Worm (Caenorhabditis elegans): Measurements from ENCODE around the gene nhr-38.

The nhr-38 gene

ce11 chrIV:9672434-9672833 lies 37.6 kb upstream of the nhr-38 start:
- TF ChIP-seq cey-2 (tag; optimal IDR thresholded peaks at IDR 0.05; ENCODE audit: borderline replicate concordance, insufficient read depth) (peak; percentile 53), gei-8 (GFP tag; optimal IDR thresholded peaks at IDR 0.05) (peak; percentile 38), jun-1 (tag; optimal IDR thresholded peaks at IDR 0.05) (no peak), ceh-44 (GFP tag; IDR thresholded peaks at IDR 0.05) (no peak), lin-39 (tag; optimal IDR thresholded peaks at IDR 0.05) (no peak), nhr-11 (tag; optimal IDR thresholded peaks at IDR 0.05) (no peak), dpl-1 (GFP tag; optimal IDR thresholded peaks at IDR 0.05) (no peak), nhr-41 (GFP tag; IDR thresholded peaks at IDR 0.05) (no peak), set-16 (GFP tag; IDR thresholded peaks at IDR 0.05) (no peak), tag-97 (GFP tag; IDR thresholded peaks at IDR 0.05) (no peak), lin-15B (tag; optimal IDR thresholded peaks at IDR 0.05) (no peak), R02D3.7 (tag; optimal IDR thresholded peaks at IDR 0.05) (no peak), nhr-237 (tag; optimal IDR thresholded peaks at IDR 0.05) (no peak), hmg-1.1 (GFP tag; IDR thresholded peaks at IDR 0.05) (no peak), nhr-48 (tag; optimal IDR thresholded peaks at IDR 0.05) (peak; percentile 32), nhr-111 (GFP tag; optimal IDR thresholded peaks at IDR 0.05) (no peak), skn-1 (tag; optimal IDR thresholded peaks at IDR 0.05) (no peak), zfp-3 (GFP tag; conservative IDR thresholded peaks at IDR 0.05) (no peak), ZK546.5 (tag; optimal IDR thresholded peaks at IDR 0.05) (no peak), vab-7 (GFP tag; IDR thresholded peaks at IDR 0.05) (no peak), nhr-6 (tag; optimal IDR thresholded peaks at IDR 0.05) (no peak), Y48G9A.11 (GFP tag; IDR thresholded peaks at IDR 0.05) (no peak), spr-3 (GFP tag; optimal IDR thresholded peaks at IDR 0.05) (no peak), D1046.2 (GFP tag; IDR thresholded peaks at IDR 0.05) (no peak), Y105C5A.15 (GFP tag; IDR thresholded peaks at IDR 0.05) (no peak), nhr-28 (tag; optimal IDR thresholded peaks at IDR 0.05) (peak; percentile 82), hif-1 (tag; optimal IDR thresholded peaks at IDR 0.05) (no peak), daf-16 (GFP tag; optimal IDR thresholded peaks at IDR 0.05) (no peak), daf-16 (tag; optimal IDR thresholded peaks at IDR 0.05) (no peak), zip-11 (GFP tag; IDR thresholded peaks at IDR 0.05) (no peak), duxl-1 (tag; optimal IDR thresholded peaks at IDR 0.05; ENCODE audit: poor library complexity) (no peak), ztf-7 (tag; optimal IDR thresholded peaks at IDR 0.05) (no peak), ceh-32 (tag; optimal IDR thresholded peaks at IDR 0.05; ENCODE audit: poor library complexity) (no peak), dmd-6 (GFP tag; IDR thresholded peaks at IDR 0.05) (peak; percentile 59), mep-1 (tag; optimal IDR thresholded peaks at IDR 0.05) (no peak), aly-2 (tag; optimal IDR thresholded peaks at IDR 0.05) (no peak), unc-39 (tag; optimal IDR thresholded peaks at IDR 0.05) (no peak), Y5F2A.4 (GFP tag; optimal IDR thresholded peaks at IDR 0.05) (no peak), ces-1 (GFP tag; optimal IDR thresholded peaks at IDR 0.05) (no peak), hlh-30 (tag; optimal IDR thresholded peaks at IDR 0.05; ENCODE audit: insufficient read depth) (peak; percentile 71), unc-62 (GFP tag; optimal IDR thresholded peaks at IDR 0.05 in 1 of 2) (peak in 1 of 2 experiments; percentile 66), unc-62 (tag; optimal IDR thresholded peaks at IDR 0.05) (no peak), fkh-10 (GFP tag; optimal IDR thresholded peaks at IDR 0.05) (no peak), nhr-42 (GFP tag; IDR thresholded peaks at IDR 0.05) (no peak), lir-3 (tag; optimal IDR thresholded peaks at IDR 0.05) (no peak), F49E8.2 (tag; optimal IDR thresholded peaks at IDR 0.05; ENCODE audit: borderline replicate concordance) (no peak), sdz-12 (GFP tag; optimal IDR thresholded peaks at IDR 0.05) (no peak), madf-9 (GFP tag; conservative IDR thresholded peaks at IDR 0.05) (no peak), nhr-77 (tag; optimal IDR thresholded peaks at IDR 0.05) (no peak), mes-2 (tag; optimal IDR thresholded peaks at IDR 0.05; ENCODE audit: poor library complexity, severe bottlenecking) (no peak), mdl-1 (tag; optimal IDR thresholded peaks at IDR 0.05) (peak in 1 of 2 experiments; percentile 80), hlh-11 (tag; optimal IDR thresholded peaks at IDR 0.05) (peak; percentile 73)

All from whole organism, L4 larva.